Worm (Caenorhabditis elegans) whole organism, early embryonic: ENCODE results near the gene bath-38.
"Not testable (repeated sequence)": the region's sequence is repeated elsewhere in the genome, so short reads cannot be mapped to it uniquely, and the experiment has no call there.

ENCODE experiments used
- B0310.2 ChIP-seq: sonication (generic microtip); optimal IDR thresholded peaks from 2 replicates; lab custom pipeline; 2016; ENCODE audit warnings: mild to moderate bottlenecking, missing genetic modification characterization, missing compliant biosample characterization
- F13C5.2 ChIP-seq: sonication (generic microtip); optimal IDR thresholded peaks from 2 replicates; lab custom pipeline; 2017; ENCODE audit warnings: mild to moderate bottlenecking, missing genetic modification characterization, inconsistent platforms, missing compliant biosample characterization
- aly-1 ChIP-seq: sonication (generic microtip); optimal IDR thresholded peaks from 2 replicates; lab custom pipeline; 2016; ENCODE audit warnings: missing genetic modification characterization, missing compliant biosample characterization
- ama-1 ChIP-seq: fragments of 150-350 bp; optimal IDR thresholded peaks from 2 replicates; lab custom pipeline; 2014
- ceh-13 ChIP-seq: fragments of 200-800 bp; sonication (Bioruptor generic); optimal IDR thresholded peaks from 2 replicates; lab custom pipeline; 2018; ENCODE audit warnings: mild to moderate bottlenecking, missing genetic modification characterization, missing compliant biosample characterization
- ceh-36 ChIP-seq: sonication (generic microtip); optimal IDR thresholded peaks from 2 replicates; lab custom pipeline; 2016; ENCODE audit warnings: missing genetic modification characterization, inconsistent platforms, missing compliant biosample characterization
- ets-7 ChIP-seq: sonication (generic microtip); optimal IDR thresholded peaks from 2 replicates; lab custom pipeline; 2016; ENCODE audit warnings: missing genotype, missing genetic modification characterization, missing compliant biosample characterization
- flt-1 ChIP-seq: fragments of 200-800 bp; sonication (Bioruptor generic); IDR thresholded peaks from 2 replicates; pipeline ENCODE4 v1.3.6; 2022; ENCODE audit warnings: missing genetic modification characterization, missing compliant biosample characterization
- hmbx-1 ChIP-seq: sonication (generic microtip); optimal IDR thresholded peaks from 2 replicates; lab custom pipeline; 2016; ENCODE audit warnings: mild to moderate bottlenecking, missing genetic modification characterization, missing compliant biosample characterization
- hmg-4 ChIP-seq: fragments of 200-800 bp; sonication (Bioruptor generic); optimal IDR thresholded peaks from 2 replicates; lab custom pipeline; 2018; ENCODE audit warnings: mild to moderate bottlenecking, missing genetic modification characterization, missing compliant biosample characterization
- hnd-1 ChIP-seq: sonication (generic microtip); optimal IDR thresholded peaks from 2 replicates; lab custom pipeline; 2016; ENCODE audit warnings: missing genetic modification characterization, missing compliant biosample characterization
- pes-1 ChIP-seq: fragments of 200-800 bp; sonication (Bioruptor generic); IDR thresholded peaks from 2 replicates; pipeline ENCODE4 v1.3.6; 2022; ENCODE audit warnings: missing genetic modification reagents, missing genetic modification characterization, missing compliant biosample characterization
- scrt-1 ChIP-seq: fragments of 200-800 bp; sonication (Bioruptor generic); IDR thresholded peaks from 2 replicates; pipeline ENCODE4 v1.3.6; 2022; ENCODE audit warnings: missing genetic modification characterization, missing compliant biosample characterization
- sea-1 ChIP-seq: fragments of 200-800 bp; sonication (Bioruptor generic); conservative IDR thresholded peaks from 2 replicates; pipeline ENCODE4 v1.3.6; 2022; ENCODE audit warnings: missing genetic modification characterization, missing compliant biosample characterization
- tbx-11 ChIP-seq: fragments of 200-800 bp; sonication (Bioruptor generic); IDR thresholded peaks from 2 replicates; pipeline ENCODE4 v1.3.6; 2022; ENCODE audit warnings: missing genetic modification characterization, missing compliant biosample characterization
- tbx-37 ChIP-seq: fragments of 200-800 bp; sonication (Bioruptor generic); conservative IDR thresholded peaks from 2 replicates; pipeline ENCODE4 v1.3.6; 2022; ENCODE audit warnings: missing genetic modification reagents, missing genetic modification characterization, missing compliant biosample characterization
- tra-4 ChIP-seq: sonication (generic microtip); optimal IDR thresholded peaks from 2 replicates; lab custom pipeline; 2017; ENCODE audit warnings: missing genetic modification characterization, missing compliant biosample characterization

The bath-38 gene

ce11 chrII:10008552-10008951 lies 36.5 kb downstream of the bath-38 start:
- TF ChIP-seq aly-1 (tag; lab: Kevin White, UChicago) (no peak), ets-7 (tag; lab: Kevin White, UChicago) (no peak)

DNA sequence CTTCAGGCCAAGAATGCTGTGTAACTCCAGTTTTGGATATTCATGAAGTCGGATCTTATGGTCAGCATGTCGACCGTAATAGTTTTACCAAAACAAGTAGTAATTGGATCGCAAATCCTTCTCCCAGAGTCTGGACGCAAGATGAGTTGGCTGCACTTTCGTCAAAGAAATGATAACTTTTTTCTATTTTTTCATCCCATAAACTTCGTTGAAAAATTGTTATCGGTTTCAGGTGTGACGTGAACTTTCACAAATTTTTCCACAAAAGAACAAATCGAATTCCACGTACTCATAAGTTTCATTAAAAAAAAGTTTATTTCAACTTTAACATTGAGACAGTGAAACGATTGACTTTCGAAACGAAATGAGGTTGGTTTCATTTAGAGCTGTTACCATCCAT lies 37.2 kb downstream of the bath-38 start, which contains the start of gene ZK892.5:
Gene ZK892.5 (plus strand): TSS at position 301 of the 400 bp plus-strand sequence.
- TF ChIP-seq pes-1 (GFP tag; lab: Robert Waterston, UW) (no peak), ets-7 (tag; lab: Kevin White, UChicago) (no peak), hmbx-1 (tag; lab: Kevin White, UChicago) (no peak), ceh-36 (tag; lab: Kevin White, UChicago) (no peak), ama-1 (lab: Kevin White, UChicago) (no peak), ceh-13 (no peak), aly-1 (tag; lab: Kevin White, UChicago) (no peak), hmg-4 (GFP tag; lab: Kevin White, UChicago) (no peak), tra-4 (tag; lab: Kevin White, UChicago) (no peak), hnd-1 (tag; lab: Kevin White, UChicago) (no peak), flt-1 (GFP tag; lab: Robert Waterston, UW) (no peak), tbx-11 (GFP tag; lab: Robert Waterston, UW) (no peak), B0310.2 (no peak), tbx-37 (GFP tag; lab: Robert Waterston, UW) (no peak)

ce11 chrII:10006266-10006665 lies 38.8 kb downstream of the bath-38 start, which contains the start of gene ZK892.4:
Gene ZK892.4, plus strand, starts transcription at chrII:10006566.
- not testable (repeated sequence) for TF ChIP-seq tra-4 (tag; lab: Kevin White, UChicago); B0310.2; scrt-1 (GFP tag; lab: Robert Waterston, UW)

- TF ChIP-seq hmg-4 (GFP tag; lab: Kevin White, UChicago) (no peak), tra-4 (tag; lab: Kevin White, UChicago) (no peak), scrt-1 (GFP tag; lab: Robert Waterston, UW) (no peak), tbx-11 (GFP tag; lab: Robert Waterston, UW) (no peak), ets-7 (tag; lab: Kevin White, UChicago) (no peak)
Observed at ce11 chrII:10001546-10001945, 43.5 kb downstream of the bath-38 start, which contains the start of gene ZK892.3. Gene ZK892.3, plus strand, starts transcription at chrII:10001846.

DNA sequence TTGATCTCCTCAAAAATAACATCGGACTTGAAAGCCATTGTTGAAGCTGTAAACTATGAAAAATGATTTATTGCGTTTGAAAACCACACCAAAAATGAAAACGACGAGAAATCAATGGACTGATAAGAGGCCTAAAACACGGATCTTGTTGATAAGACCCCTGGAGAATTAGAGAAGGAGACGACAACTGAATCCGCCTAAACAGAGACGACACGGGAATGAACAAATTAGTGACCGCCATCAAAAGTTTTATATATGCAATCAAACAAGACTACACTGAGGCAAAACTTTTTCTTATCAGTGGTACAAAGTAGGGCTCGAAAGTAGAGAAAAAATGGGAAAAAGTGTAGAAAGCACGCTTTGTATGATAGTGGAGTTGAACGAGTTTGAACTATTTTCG lies 44.0 kb downstream of the bath-38 start, which contains the start of gene nlt-1:
Gene nlt-1 (minus strand): TSS at position 78 of the 400 bp plus-strand sequence.
- TF ChIP-seq ceh-13 = no peak
- no peak for TF ChIP-seq hnd-1 (tag; lab: Kevin White, UChicago)
- no peak for TF ChIP-seq hmg-4 (GFP tag; lab: Kevin White, UChicago)
- TF ChIP-seq F13C5.2 (tag; lab: Kevin White, UChicago) = no peak
- TF ChIP-seq B0310.2 = no peak
- TF ChIP-seq ama-1 (lab: Kevin White, UChicago) = no peak
- TF ChIP-seq flt-1 (GFP tag; lab: Robert Waterston, UW) = no peak
- no peak for TF ChIP-seq ets-7 (tag; lab: Kevin White, UChicago)
- no peak for TF ChIP-seq tbx-37 (GFP tag; lab: Robert Waterston, UW)
- no peak for TF ChIP-seq aly-1 (tag; lab: Kevin White, UChicago)
- TF ChIP-seq sea-1 (GFP tag; lab: Robert Waterston, UW) = no peak
- no peak for TF ChIP-seq pes-1 (GFP tag; lab: Robert Waterston, UW)
- TF ChIP-seq tbx-11 (GFP tag; lab: Robert Waterston, UW) = no peak
- no peak for TF ChIP-seq scrt-1 (GFP tag; lab: Robert Waterston, UW)

- no peak for TF ChIP-seq ceh-13
- no peak for TF ChIP-seq ets-7 (tag; lab: Kevin White, UChicago)
- TF ChIP-seq ama-1 (lab: Kevin White, UChicago) = no peak
- no peak for TF ChIP-seq scrt-1 (GFP tag; lab: Robert Waterston, UW)
- TF ChIP-seq F13C5.2 (tag; lab: Kevin White, UChicago) = no peak
- TF ChIP-seq hmg-4 (GFP tag; lab: Kevin White, UChicago) = no peak
Observed at ce11 chrII:9994679-9995078, 50.4 kb downstream of the bath-38 start.
